Fruit fly (Drosophila melanogaster): ENCODE measurements around the gene CG2701.

CG2701 gene

dm6 chrX:2727506-2727905, 7.4 kb upstream of the CG2701 start, which contains the start of gene dwg (continued):
- TF ChIP-seq crp (GFP tag; optimal IDR thresholded peaks at IDR 0.05) = peak in 1 of 2 experiments; percentile 32
- TF ChIP-seq Myb (GFP tag; optimal IDR thresholded peaks at IDR 0.05) = peak; percentile 77
- peak; percentile 69 for TF ChIP-seq hb (GFP tag; IDR thresholded peaks at IDR 0.05; ENCODE audit: partially characterized antibody)
- TF ChIP-seq Hr51 (GFP tag; optimal IDR thresholded peaks at IDR 0.05) = no peak

dm6 chrX:2726420-2726819, 6.3 kb upstream of the CG2701 start, which contains the start of gene vilya:
TSS of gene vilya (plus strand) at chrX:2726678.
- no peak for TF ChIP-seq CG10321 (GFP tag; IDR thresholded peaks at IDR 0.05)
- TF ChIP-seq Lim3 (GFP tag; IDR thresholded peaks at IDR 0.05) = no peak
- no peak for TF ChIP-seq sr (GFP tag; IDR thresholded peaks at IDR 0.05)
- TF ChIP-seq HmgZ (tag; optimal IDR thresholded peaks at IDR 0.05) = no peak
- TF ChIP-seq eve (GFP tag; optimal IDR thresholded peaks at IDR 0.05) = no peak
- TF ChIP-seq B-H2 (GFP tag; optimal IDR thresholded peaks at IDR 0.05) = no peak
- TF ChIP-seq TFAM (GFP tag; optimal IDR thresholded peaks at IDR 0.05) = no peak
- no peak for TF ChIP-seq CG15601 (tag; optimal IDR thresholded peaks at IDR 0.05)
- peak; percentile 92 for TF ChIP-seq trem (tag; optimal IDR thresholded peaks at IDR 0.05)

- peak; percentile 46 for TF ChIP-seq Med (GFP tag)
- no peak for TF ChIP-seq CG8290 (GFP tag; optimal IDR thresholded peaks at IDR 0.05)
- no peak for TF ChIP-seq CG8290 (tag; optimal IDR thresholded peaks at IDR 0.05)
- no peak for TF ChIP-seq CG9215 (GFP tag; IDR thresholded peaks at IDR 0.05)
- TF ChIP-seq slbo (GFP tag; IDR thresholded peaks at IDR 0.05) = no peak
- TF ChIP-seq CG8281 (tag; optimal IDR thresholded peaks at IDR 0.05) = no peak
- TF ChIP-seq CG1832 (GFP tag; optimal IDR thresholded peaks at IDR 0.05) = no peak
- no peak for TF ChIP-seq her (GFP tag; optimal IDR thresholded peaks at IDR 0.05)
- no peak for TF ChIP-seq gce (GFP tag; IDR thresholded peaks at IDR 0.05)
- TF ChIP-seq Opbp (GFP tag; IDR thresholded peaks at IDR 0.05; ENCODE audit: partially characterized antibody) = peak; percentile 28; the same call in 1 of the 3 replicates
- 0 out of 2 replicates have a peak, but pooled peaks have one; percentile 15 for TF ChIP-seq vvl (GFP tag; IDR thresholded peaks at IDR 0.05)
- no peak for TF ChIP-seq rib (GFP tag; IDR thresholded peaks at IDR 0.05)
- no peak for TF ChIP-seq CG15073 (GFP tag; optimal IDR thresholded peaks at IDR 0.05)
- no peak for TF ChIP-seq Dfd (GFP tag; optimal IDR thresholded peaks at IDR 0.05)
- no peak for TF ChIP-seq lbe (GFP tag; optimal IDR thresholded peaks at IDR 0.05)
- no peak for TF ChIP-seq CG9817 (tag; optimal IDR thresholded peaks at IDR 0.05)
- no peak for TF ChIP-seq NfI (GFP tag; optimal IDR thresholded peaks at IDR 0.05)
- peak; percentile 41; the same call in 1 of the 2 replicates for TF ChIP-seq amos (GFP tag; IDR thresholded peaks at IDR 0.05; ENCODE audit: partially characterized antibody)
- TF ChIP-seq Doc3 (GFP tag; IDR thresholded peaks at IDR 0.05; ENCODE audit: partially characterized antibody) = 0 out of 3 replicates have a peak, but pooled peaks have one; percentile 36
- TF ChIP-seq ftz-f1 (GFP tag; optimal IDR thresholded peaks at IDR 0.05) = no peak
- no peak for TF ChIP-seq CG10209 (GFP tag; optimal IDR thresholded peaks at IDR 0.05)
- no peak for TF ChIP-seq H2.0 (GFP tag; IDR thresholded peaks at IDR 0.05)
- TF ChIP-seq CG3407 (GFP tag; optimal IDR thresholded peaks at IDR 0.05) = no peak
- 0 out of 2 replicates have a peak, but pooled peaks have one; percentile 26 for TF ChIP-seq ara (GFP tag; IDR thresholded peaks at IDR 0.05)
- TF ChIP-seq sr (GFP tag; IDR thresholded peaks at IDR 0.05) = no peak
- TF ChIP-seq CG3847 (GFP tag; IDR thresholded peaks at IDR 0.05) = peak; percentile 52
- no peak for TF ChIP-seq ash1 (GFP tag; optimal IDR thresholded peaks at IDR 0.05)
- TF ChIP-seq row (GFP tag; IDR thresholded peaks at IDR 0.05) = peak; percentile 52; the same call in 2 of the 3 replicates
- no peak for TF ChIP-seq BtbVII (GFP tag; optimal IDR thresholded peaks at IDR 0.05)
- no peak for TF ChIP-seq CG7839 (tag; optimal IDR thresholded peaks at IDR 0.05)
- TF ChIP-seq CG17186 (GFP tag; optimal IDR thresholded peaks at IDR 0.05) = no peak
- TF ChIP-seq bigmax (GFP tag; optimal IDR thresholded peaks at IDR 0.05) = no peak
- TF ChIP-seq CG4854 (GFP tag; optimal IDR thresholded peaks at IDR 0.05) = no peak
- no peak for TF ChIP-seq CG7987 (GFP tag; optimal IDR thresholded peaks at IDR 0.05)
- TF ChIP-seq CG30020 (tag; optimal IDR thresholded peaks at IDR 0.05) = no peak
- TF ChIP-seq lola (GFP tag; optimal IDR thresholded peaks at IDR 0.05) = no peak
Measured at dm6 chrX:2714730-2715129, 5.4 kb downstream of the CG2701 start.

Measured in whole organism, embryonic.